Worm (Caenorhabditis elegans): ENCODE results near the gene F35H8.4.

The F35H8.4 gene

ce11 chrII:9602566-9602965 is 42.7 kb upstream of the F35H8.4 start:
- no peak for TF ChIP-seq unc-39 (tag; optimal IDR thresholded peaks at IDR 0.05)
- no peak for TF ChIP-seq bed-3 (GFP tag; optimal IDR thresholded peaks at IDR 0.05)
- no peak for TF ChIP-seq sem-2 (GFP tag; optimal IDR thresholded peaks at IDR 0.05)
- no peak for TF ChIP-seq pha-4 (tag; optimal IDR thresholded peaks at IDR 0.05)
- no peak for TF ChIP-seq ces-1 (GFP tag; optimal IDR thresholded peaks at IDR 0.05)
- no peak for TF ChIP-seq snpc-4 (tag; optimal IDR thresholded peaks at IDR 0.05)
- TF ChIP-seq unc-62 (GFP tag; optimal IDR thresholded peaks at IDR 0.05), result no peak
- no peak for TF ChIP-seq cnd-1 (tag; optimal IDR thresholded peaks at IDR 0.05)
- no peak for TF ChIP-seq elt-1 (tag; optimal IDR thresholded peaks at IDR 0.05; ENCODE audit: borderline replicate concordance, insufficient read depth)
- TF ChIP-seq ceh-39 (tag; optimal IDR thresholded peaks at IDR 0.05), result no peak
- no peak for TF ChIP-seq flh-1 (GFP tag; optimal IDR thresholded peaks at IDR 0.05)
- TF ChIP-seq nhr-76 (tag; optimal IDR thresholded peaks at IDR 0.05), result no peak
- TF ChIP-seq lsy-2 (tag; optimal IDR thresholded peaks at IDR 0.05), result no peak

- TF ChIP-seq mls-2 (tag; optimal IDR thresholded peaks at IDR 0.05), result no peak
- TF ChIP-seq tbx-8 (GFP tag; optimal IDR thresholded peaks at IDR 0.05), result no peak
- TF ChIP-seq nhr-28 (tag; optimal IDR thresholded peaks at IDR 0.05), result no peak
- no peak for TF ChIP-seq sem-2 (GFP tag; optimal IDR thresholded peaks at IDR 0.05)
- no peak for TF ChIP-seq ham-2 (GFP tag; optimal IDR thresholded peaks at IDR 0.05)
- no peak for TF ChIP-seq snpc-4 (tag; optimal IDR thresholded peaks at IDR 0.05)
- TF ChIP-seq nhr-2 (tag; optimal IDR thresholded peaks at IDR 0.05), result no peak
- no peak for TF ChIP-seq flh-1 (GFP tag; optimal IDR thresholded peaks at IDR 0.05)
- TF ChIP-seq ces-1 (GFP tag; optimal IDR thresholded peaks at IDR 0.05), result no peak
- TF ChIP-seq cnd-1 (tag; optimal IDR thresholded peaks at IDR 0.05), result no peak
- TF ChIP-seq hlh-1 (tag; optimal IDR thresholded peaks at IDR 0.05), result no peak
- no peak for TF ChIP-seq mep-1 (tag; optimal IDR thresholded peaks at IDR 0.05)
- no peak for TF ChIP-seq blmp-1 (tag; optimal IDR thresholded peaks at IDR 0.05)
Measured at ce11 chrII:9601679-9602078, 41.9 kb upstream of the F35H8.4 start.

ce11 chrII:9601069-9601468 is 41.2 kb upstream of the F35H8.4 start:
- no peak for TF ChIP-seq ces-1 (GFP tag; optimal IDR thresholded peaks at IDR 0.05)
- peak; percentile 5 for TF ChIP-seq unc-120 (tag; optimal IDR thresholded peaks at IDR 0.05; ENCODE audit: poor library complexity, severe bottlenecking)

ce11 chrII:9600022-9600722 is 40.3 kb upstream of the F35H8.4 start:
- TF ChIP-seq unc-62 (GFP tag; optimal IDR thresholded peaks at IDR 0.05), result no peak
- TF ChIP-seq lin-32 (GFP tag; optimal IDR thresholded peaks at IDR 0.05), result no peak
- no peak for TF ChIP-seq elt-3 (tag; optimal IDR thresholded peaks at IDR 0.05)
- no peak for TF ChIP-seq mab-5 (tag; optimal IDR thresholded peaks at IDR 0.05)
- no peak for TF ChIP-seq pha-4 (tag; optimal IDR thresholded peaks at IDR 0.05)

ce11 chrII:9597516-9598047 is 37.8 kb upstream of the F35H8.4 start, which contains the start of gene mrpl-53:
mrpl-53 (plus strand) TSS chrII:9597622.
- TF ChIP-seq ztf-11 (tag; optimal IDR thresholded peaks at IDR 0.05) (no peak), M03D4.4 (tag; optimal IDR thresholded peaks at IDR 0.05) (no peak), elt-1 (tag; optimal IDR thresholded peaks at IDR 0.05; ENCODE audit: borderline replicate concordance, insufficient read depth) (no peak), nhr-12 (tag; optimal IDR thresholded peaks at IDR 0.05) (no peak), zip-8 (tag; optimal IDR thresholded peaks at IDR 0.05) (no peak), cnd-1 (tag; optimal IDR thresholded peaks at IDR 0.05) (no peak), ces-1 (GFP tag; optimal IDR thresholded peaks at IDR 0.05) (no peak), mep-1 (tag; optimal IDR thresholded peaks at IDR 0.05) (no peak), nhr-28 (tag; optimal IDR thresholded peaks at IDR 0.05) (no peak)

- TF ChIP-seq pha-4 (tag; optimal IDR thresholded peaks at IDR 0.05), result no peak
- no peak for TF ChIP-seq ztf-11 (tag; optimal IDR thresholded peaks at IDR 0.05)
- TF ChIP-seq M03D4.4 (tag; optimal IDR thresholded peaks at IDR 0.05), result no peak
- no peak for TF ChIP-seq mep-1 (tag; optimal IDR thresholded peaks at IDR 0.05)
- TF ChIP-seq hlh-1 (tag; optimal IDR thresholded peaks at IDR 0.05), result no peak
- no peak for TF ChIP-seq nhr-12 (tag; optimal IDR thresholded peaks at IDR 0.05)
- no peak for TF ChIP-seq mls-2 (tag; optimal IDR thresholded peaks at IDR 0.05)
- no peak for TF ChIP-seq nhr-76 (tag; optimal IDR thresholded peaks at IDR 0.05)
- no peak for TF ChIP-seq ceh-83 (GFP tag; optimal IDR thresholded peaks at IDR 0.05)
- TF ChIP-seq unc-62 (GFP tag; optimal IDR thresholded peaks at IDR 0.05), result no peak
- no peak for TF ChIP-seq ces-1 (GFP tag; optimal IDR thresholded peaks at IDR 0.05)
- no peak for TF ChIP-seq drap-1 (GFP tag; optimal IDR thresholded peaks at IDR 0.05)
- no peak for TF ChIP-seq unc-39 (tag; optimal IDR thresholded peaks at IDR 0.05)
- TF ChIP-seq mab-5 (tag; optimal IDR thresholded peaks at IDR 0.05), result no peak
Measured at ce11 chrII:9596401-9596800, 36.6 kb upstream of the F35H8.4 start, which contains the start of gene E02H1.6. E02H1.6 (plus strand) TSS chrII:9596701.
